Fruit fly (Drosophila melanogaster) whole organism, embryonic: ENCODE measurements around the gene CG7352.

Experiments used
- CG10209 ChIP-seq: fragments of 200-800 bp; sonication (Bioruptor generic); optimal IDR thresholded peaks from 3 replicates; lab custom pipeline; 2017; ENCODE audit warnings: missing biosample characterization, mild to moderate bottlenecking, missing genetic modification characterization, missing genetic modification reagents
- CG10462 ChIP-seq: fragments of 200-800 bp; sonication (Bioruptor generic); optimal IDR thresholded peaks from 2 replicates; lab custom pipeline; 2016; ENCODE audit warnings: missing biosample characterization, missing genetic modification characterization
- CG13123 ChIP-seq: fragments of 200-800 bp; sonication (Bioruptor generic); optimal IDR thresholded peaks from 2 replicates; lab custom pipeline; 2016; ENCODE audit warnings: missing biosample characterization, missing genetic modification characterization
- CG13287 ChIP-seq: fragments of 200-800 bp; sonication (Bioruptor generic); IDR thresholded peaks from 2 replicates; pipeline ENCODE4 v1.3.6; 2022; ENCODE audit warnings: missing biosample characterization, missing genetic modification characterization; ENCODE audit not compliant: partially characterized antibody
- CG14050 ChIP-seq: fragments of 200-800 bp; sonication (Bioruptor generic); IDR thresholded peaks from 3 replicates; pipeline ENCODE4 v1.3.6; 2022; ENCODE audit warnings: missing biosample characterization, missing genetic modification characterization
- CG14667 ChIP-seq: fragments of 200-800 bp; sonication (Bioruptor generic); IDR thresholded peaks from 2 replicates; pipeline ENCODE4 v1.3.6; 2022; ENCODE audit warnings: missing biosample characterization, missing genetic modification characterization
- CG1647 ChIP-seq: fragments of 200-800 bp; sonication (Bioruptor generic); optimal IDR thresholded peaks from 3 replicates; lab custom pipeline; 2016; ENCODE audit warnings: missing biosample characterization, missing genetic modification characterization
- CG17359 ChIP-seq: fragments of 200-800 bp; sonication (Bioruptor generic); optimal IDR thresholded peaks from 3 replicates; lab custom pipeline; 2018; ENCODE audit warnings: missing biosample characterization, mild to moderate bottlenecking, missing genetic modification characterization, moderate library complexity
- CG17361 ChIP-seq: fragments of 200-800 bp; sonication (Bioruptor generic); IDR thresholded peaks from 3 replicates; pipeline ENCODE4 v1.3.6; 2022; ENCODE audit warnings: missing biosample characterization, missing genetic modification characterization
- CG1792 ChIP-seq: fragments of 200-800 bp; sonication (Bioruptor generic); optimal IDR thresholded peaks from 2 replicates; lab custom pipeline; 2016; ENCODE audit warnings: missing biosample characterization, missing genetic modification characterization
- CG30403 ChIP-seq: fragments of 200-800 bp; sonication (Bioruptor generic); optimal IDR thresholded peaks from 3 replicates; lab custom pipeline; 2016; ENCODE audit warnings: missing biosample characterization, missing genetic modification characterization
- CG3995 ChIP-seq: fragments of 200-800 bp; sonication (Bioruptor generic); optimal IDR thresholded peaks from 3 replicates; lab custom pipeline; 2016; ENCODE audit warnings: missing biosample characterization, missing genetic modification characterization
- CG5180 ChIP-seq: fragments of 200-800 bp; sonication (Bioruptor generic); optimal IDR thresholded peaks from 3 replicates; lab custom pipeline; 2017; ENCODE audit warnings: missing biosample characterization, missing genetic modification characterization, mild to moderate bottlenecking, moderate library complexity, missing genetic modification reagents
- CG6683 ChIP-seq: fragments of 200-800 bp; sonication (Bioruptor generic); optimal IDR thresholded peaks from 2 replicates; lab custom pipeline; 2017; ENCODE audit warnings: missing biosample characterization, mild to moderate bottlenecking, missing genetic modification characterization, missing genetic modification reagents
- CG6689 ChIP-seq: fragments of 200-800 bp; sonication (Bioruptor generic); IDR thresholded peaks from 2 replicates; pipeline ENCODE4 v1.3.6; 2022; ENCODE audit warnings: missing biosample characterization, missing genetic modification characterization
- CG8290 ChIP-seq, 3 experiments: fragments of 200-800 bp; sonication (Bioruptor generic); optimal IDR thresholded peaks; 2 replicates each; lab custom pipeline; 2016 to 2019; ENCODE audit warnings: missing biosample characterization in 3 of 3, missing genetic modification characterization in 3 of 3, mild to moderate bottlenecking in 2 of 3, moderate library complexity in 1 of 3
- CG8359 ChIP-seq: fragments of 200-800 bp; sonication (Bioruptor generic); optimal IDR thresholded peaks from 2 replicates; lab custom pipeline; 2017; ENCODE audit warnings: missing biosample characterization, mild to moderate bottlenecking, missing genetic modification characterization, borderline replicate concordance
- CG8924 ChIP-seq: fragments of 200-800 bp; optimal IDR thresholded peaks from 3 replicates; lab custom pipeline; 2019; ENCODE audit warnings: missing biosample characterization, mild to moderate bottlenecking, missing genetic modification characterization, moderate library complexity
- CG9932 ChIP-seq: fragments of 200-800 bp; sonication (Bioruptor generic); IDR thresholded peaks from 2 replicates; pipeline ENCODE4 v1.3.6; 2022; ENCODE audit warnings: missing biosample characterization, missing genetic modification characterization
- CHES-1-like ChIP-seq: fragments of 200-800 bp; sonication (Bioruptor generic); optimal IDR thresholded peaks from 2 replicates; lab custom pipeline; 2016; ENCODE audit warnings: missing biosample characterization, missing genetic modification characterization
- CTCF ChIP-seq: fragments of 200-800 bp; sonication (Bioruptor generic); optimal IDR thresholded peaks from 2 replicates; lab custom pipeline; 2017; ENCODE audit warnings: missing biosample characterization, mild to moderate bottlenecking, missing genetic modification characterization, moderate library complexity
- CrebB ChIP-seq: fragments of 200-800 bp; sonication (Bioruptor generic); optimal IDR thresholded peaks from 3 replicates; lab custom pipeline; 2018; ENCODE audit warnings: missing biosample characterization, mild to moderate bottlenecking, missing genetic modification characterization
- Doc3 ChIP-seq: fragments of 200-800 bp; sonication (Bioruptor generic); IDR thresholded peaks from 3 replicates; pipeline ENCODE4 v1.3.6; 2022; ENCODE audit warnings: missing biosample characterization, missing genetic modification characterization; ENCODE audit not compliant: partially characterized antibody
- Ets65A ChIP-seq: fragments of 200-800 bp; sonication (Bioruptor generic); peaks from one replicate; lab custom pipeline; 2016; ENCODE audit warnings: missing biosample characterization, missing genetic modification characterization
- H2.0 ChIP-seq: fragments of 200-800 bp; sonication (Bioruptor generic); IDR thresholded peaks from 2 replicates; pipeline ENCODE4 v1.3.6; 2022; ENCODE audit warnings: missing biosample characterization, missing genetic modification characterization
- HLH3B ChIP-seq: fragments of 200-800 bp; sonication (Bioruptor generic); IDR thresholded peaks from 2 replicates; pipeline ENCODE4 v1.3.6; 2022; ENCODE audit warnings: missing biosample characterization, missing genetic modification characterization
- Lim3 ChIP-seq: fragments of 200-800 bp; sonication (Bioruptor generic); IDR thresholded peaks from 2 replicates; pipeline ENCODE4 v1.3.6; 2022; ENCODE audit warnings: missing biosample characterization, missing genetic modification characterization
- MTF-1 ChIP-seq: fragments of 200-800 bp; sonication (Bioruptor generic); optimal IDR thresholded peaks from 2 replicates; lab custom pipeline; 2018; ENCODE audit warnings: missing biosample characterization, mild to moderate bottlenecking, missing genetic modification characterization, borderline replicate concordance
- Meics ChIP-seq: fragments of 200-800 bp; sonication (Bioruptor generic); optimal IDR thresholded peaks from 2 replicates; lab custom pipeline; 2017; ENCODE audit warnings: missing biosample characterization, mild to moderate bottlenecking, missing genetic modification characterization
- NFAT ChIP-seq: fragments of 200-800 bp; sonication (Bioruptor generic); IDR thresholded peaks from 2 replicates; pipeline ENCODE4 v1.3.6; 2022; ENCODE audit warnings: missing biosample characterization, missing genetic modification characterization
- Nf-YB ChIP-seq: fragments of 200-800 bp; sonication (Bioruptor generic); optimal IDR thresholded peaks from 3 replicates; lab custom pipeline; 2019; ENCODE audit warnings: missing biosample characterization, mild to moderate bottlenecking, missing genetic modification characterization, moderate library complexity
- PHDP ChIP-seq: fragments of 200-800 bp; sonication (Bioruptor generic); optimal IDR thresholded peaks from 3 replicates; lab custom pipeline; 2018; ENCODE audit warnings: missing biosample characterization, mild to moderate bottlenecking, missing genetic modification characterization, moderate library complexity
- TFAM ChIP-seq: fragments of 200-800 bp; sonication (Bioruptor generic); optimal IDR thresholded peaks from 2 replicates; lab custom pipeline; 2017; ENCODE audit warnings: missing biosample characterization, missing genetic modification characterization, inconsistent platforms
- ab ChIP-seq: fragments of 200-800 bp; sonication (Bioruptor generic); optimal IDR thresholded peaks from 2 replicates; lab custom pipeline; 2016; ENCODE audit warnings: missing biosample characterization, missing genetic modification characterization
- ase ChIP-seq: fragments of 200-800 bp; sonication (Bioruptor generic); IDR thresholded peaks from 3 replicates; pipeline ENCODE4 v1.3.6; 2022; ENCODE audit warnings: missing biosample characterization, missing genetic modification characterization
- bab2 ChIP-seq: fragments of 200-800 bp; sonication (Bioruptor generic); optimal IDR thresholded peaks from 2 replicates; lab custom pipeline; 2016; ENCODE audit warnings: missing biosample characterization, missing genetic modification characterization
- br ChIP-seq: fragments of >200 bp; optimal IDR thresholded peaks from 2 replicates; lab custom pipeline; 2017
- cato ChIP-seq: fragments of 200-800 bp; sonication (Bioruptor generic); optimal IDR thresholded peaks from 2 replicates; lab custom pipeline; 2016; ENCODE audit warnings: missing biosample characterization, missing genetic modification characterization, borderline replicate concordance
- caup ChIP-seq: fragments of 200-800 bp; sonication (Bioruptor generic); optimal IDR thresholded peaks from 3 replicates; lab custom pipeline; 2017; ENCODE audit warnings: missing biosample characterization, mild to moderate bottlenecking, missing genetic modification characterization, moderate library complexity; ENCODE audit not compliant: severe bottlenecking
- ci ChIP-seq: fragments of 200-800 bp; sonication (Bioruptor generic); IDR thresholded peaks from 3 replicates; pipeline ENCODE4 v1.3.6; 2022; ENCODE audit warnings: missing biosample characterization, missing genetic modification characterization
- corto ChIP-seq: fragments of 200-800 bp; sonication (Bioruptor generic); optimal IDR thresholded peaks from 2 replicates; lab custom pipeline; 2016; ENCODE audit warnings: missing biosample characterization, mild to moderate bottlenecking, missing genetic modification characterization, moderate library complexity
- en ChIP-seq: fragments of 200-800 bp; sonication (Bioruptor generic); optimal IDR thresholded peaks from 2 replicates; lab custom pipeline; 2016; ENCODE audit warnings: missing biosample characterization, missing genetic modification characterization
- fu2 ChIP-seq: fragments of 200-800 bp; sonication (Bioruptor generic); optimal IDR thresholded peaks from 2 replicates; lab custom pipeline; 2016; ENCODE audit warnings: missing biosample characterization, missing genetic modification characterization
- grau ChIP-seq: fragments of 200-800 bp; optimal IDR thresholded peaks from 3 replicates; lab custom pipeline; 2019; ENCODE audit warnings: missing biosample characterization, mild to moderate bottlenecking, missing genetic modification characterization, moderate library complexity
- gro ChIP-seq: fragments of 200-800 bp; sonication (Bioruptor generic); optimal IDR thresholded peaks from 2 replicates; lab custom pipeline; 2016; ENCODE audit warnings: missing biosample characterization, missing genetic modification characterization
- inv ChIP-seq: fragments of 200-800 bp; sonication (Bioruptor generic); IDR thresholded peaks from 2 replicates; pipeline ENCODE4 v1.3.6; 2022; ENCODE audit warnings: missing biosample characterization, missing genetic modification characterization; ENCODE audit not compliant: partially characterized antibody
- kni ChIP-seq: fragments of 200-800 bp; sonication (Bioruptor generic); optimal IDR thresholded peaks from 3 replicates; lab custom pipeline; 2017; ENCODE audit warnings: mild to moderate bottlenecking, missing biosample characterization, missing genetic modification reagents, missing genetic modification characterization
- sens ChIP-seq: fragments of 200-800 bp; sonication (Bioruptor generic); peaks from one replicate; lab custom pipeline; 2016; ENCODE audit warnings: missing biosample characterization, missing genetic modification characterization
- slp2 ChIP-seq: fragments of 200-800 bp; sonication (Bioruptor generic); optimal IDR thresholded peaks from 2 replicates; lab custom pipeline; 2016; ENCODE audit warnings: missing biosample characterization, missing genetic modification characterization
- sug ChIP-seq: fragments of 200-800 bp; optimal IDR thresholded peaks from 2 replicates; lab custom pipeline; 2019; ENCODE audit warnings: missing biosample characterization, mild to moderate bottlenecking, missing genetic modification characterization, moderate library complexity

CG7352 gene

DNA sequence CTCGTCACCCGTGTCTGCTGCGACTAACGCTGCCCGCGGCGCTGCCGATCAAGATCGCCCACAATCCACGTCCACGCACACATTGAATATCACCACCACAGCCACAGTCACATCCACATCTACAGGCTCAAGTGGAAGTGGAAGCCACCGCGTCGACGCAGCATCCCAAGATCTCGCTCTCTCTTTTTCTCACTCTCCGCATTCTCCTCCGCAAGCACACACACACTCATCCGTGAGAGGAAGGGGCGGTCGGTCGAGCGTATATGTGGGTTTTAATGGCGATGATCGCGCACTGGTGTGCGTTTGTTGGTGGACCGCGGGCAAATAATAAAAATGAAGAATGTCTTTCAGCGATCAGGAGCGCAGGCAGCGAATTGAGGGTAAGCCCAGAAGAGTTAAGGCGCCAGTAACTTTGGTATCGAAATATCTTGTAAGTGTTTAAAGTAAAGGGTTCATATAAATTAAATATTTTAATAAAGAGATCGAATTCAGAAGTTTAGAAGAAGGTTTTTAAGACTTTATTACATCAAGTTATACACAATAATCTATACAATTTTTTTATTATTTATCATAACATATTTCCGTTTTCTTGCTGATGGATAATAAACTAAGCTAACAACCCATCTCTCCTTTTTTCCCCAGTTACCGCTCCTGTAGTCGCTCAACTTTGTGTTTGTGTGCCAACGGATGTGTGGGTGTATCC lies 13.5 kb upstream of the CG7352 start, which contains the start of gene Poxm (continued):
- peak; percentile 95 for TF ChIP-seq CG30403 (GFP tag; lab: Kevin White, UChicago)
- peak; percentile 41; the same call in 1 of the 2 replicates for TF ChIP-seq inv (GFP tag; lab: Robert Waterston, UW)
- TF ChIP-seq NFAT (GFP tag; lab: Robert Waterston, UW), result peak; percentile 65
- TF ChIP-seq CG14050 (GFP tag; lab: Robert Waterston, UW), result peak; percentile 69
- TF ChIP-seq CHES-1-like (GFP tag; lab: Kevin White, UChicago), result no peak
- peak; percentile 84 for TF ChIP-seq CG8359 (GFP tag; lab: Kevin White, UChicago)
- peak; percentile 71 for TF ChIP-seq CG9932
- TF ChIP-seq CG6683 (GFP tag; lab: Kevin White, UChicago), result no peak
- TF ChIP-seq br (lab: Kevin White, UChicago), result no peak
- TF ChIP-seq Doc3, result no peak
- TF ChIP-seq CG8290 (GFP tag; optimal IDR thresholded peaks at IDR 0.05; lab: Kevin White, UChicago), result peak; percentile 78
- TF ChIP-seq CG8290 (tag; optimal IDR thresholded peaks at IDR 0.05; lab: Kevin White, UChicago), result peak in 1 of 2 experiments; percentile 83
- peak; percentile 81 for TF ChIP-seq CG5180 (GFP tag; lab: Kevin White, UChicago)
- peak; percentile 91 for TF ChIP-seq CG10209 (GFP tag; lab: Kevin White, UChicago)
- no peak for TF ChIP-seq CG3995
- TF ChIP-seq Ets65A, result peak; percentile 98
- peak; percentile 96 for TF ChIP-seq sens (GFP tag; lab: Kevin White, UChicago)
- TF ChIP-seq PHDP (tag; lab: Kevin White, UChicago), result peak; percentile 85
- peak; percentile 82 for TF ChIP-seq HLH3B (GFP tag; lab: Robert Waterston, UW)
- peak; percentile 52 for TF ChIP-seq kni
- TF ChIP-seq ci (GFP tag; lab: Robert Waterston, UW), result 0 out of 3 replicates have a peak, but pooled peaks have one; percentile 28
- no peak for TF ChIP-seq en (GFP tag; lab: Kevin White, UChicago)
- TF ChIP-seq Meics (GFP tag; lab: Kevin White, UChicago), result peak; percentile 87
- TF ChIP-seq CG13123 (GFP tag; lab: Kevin White, UChicago), result peak; percentile 74
- TF ChIP-seq TFAM, result peak; percentile 59
- peak; percentile 79 for TF ChIP-seq ase (GFP tag; lab: Robert Waterston, UW)
- peak; percentile 94 for TF ChIP-seq Nf-YB (GFP tag; lab: Kevin White, UChicago)
- TF ChIP-seq CG17361 (GFP tag; lab: Robert Waterston, UW), result peak; percentile 99
- TF ChIP-seq fu2 (GFP tag; lab: Kevin White, UChicago), result no peak
- peak; percentile 18 for TF ChIP-seq CG1792
- peak; percentile 94 for TF ChIP-seq CG6689
- peak; percentile 0 for TF ChIP-seq corto (GFP tag; lab: Kevin White, UChicago)
- peak; percentile 64 for TF ChIP-seq slp2
- TF ChIP-seq H2.0, result peak; percentile 53
- TF ChIP-seq CG1647 (GFP tag; lab: Kevin White, UChicago), result peak; percentile 44
- TF ChIP-seq CTCF (GFP tag; lab: Kevin White, UChicago), result peak; percentile 1
- TF ChIP-seq MTF-1, result no peak
- TF ChIP-seq gro (GFP tag; lab: Kevin White, UChicago), result no peak
- TF ChIP-seq CG10462, result peak; percentile 84
- TF ChIP-seq caup (GFP tag; lab: Kevin White, UChicago), result peak; percentile 74
- TF ChIP-seq grau (tag; lab: Kevin White, UChicago), result peak; percentile 93
- 0 out of 2 replicates have a peak, but pooled peaks have one; percentile 64 for TF ChIP-seq Lim3 (GFP tag; lab: Robert Waterston, UW)
- peak; percentile 87 for TF ChIP-seq sug (tag; lab: Kevin White, UChicago)
- peak; percentile 90; the same call in 1 of the 2 replicates for TF ChIP-seq CG14667 (GFP tag; lab: Robert Waterston, UW)
- no peak for TF ChIP-seq CG13287
- peak; percentile 88 for TF ChIP-seq CG17359 (tag; lab: Kevin White, UChicago)
- peak; percentile 89 for TF ChIP-seq cato (GFP tag; lab: Kevin White, UChicago)
- TF ChIP-seq bab2 (GFP tag; lab: Kevin White, UChicago), result peak; percentile 77
- TF ChIP-seq ab (GFP tag; lab: Kevin White, UChicago), result no peak
- no peak for TF ChIP-seq CrebB (tag; lab: Kevin White, UChicago)
- peak; percentile 94 for TF ChIP-seq CG8924
